Fruit fly (Drosophila melanogaster): ENCODE results near the gene CG7091.
A peak's percentile ranks its signal among the peaks of the same experiment; 100 is the strongest.

DNA sequence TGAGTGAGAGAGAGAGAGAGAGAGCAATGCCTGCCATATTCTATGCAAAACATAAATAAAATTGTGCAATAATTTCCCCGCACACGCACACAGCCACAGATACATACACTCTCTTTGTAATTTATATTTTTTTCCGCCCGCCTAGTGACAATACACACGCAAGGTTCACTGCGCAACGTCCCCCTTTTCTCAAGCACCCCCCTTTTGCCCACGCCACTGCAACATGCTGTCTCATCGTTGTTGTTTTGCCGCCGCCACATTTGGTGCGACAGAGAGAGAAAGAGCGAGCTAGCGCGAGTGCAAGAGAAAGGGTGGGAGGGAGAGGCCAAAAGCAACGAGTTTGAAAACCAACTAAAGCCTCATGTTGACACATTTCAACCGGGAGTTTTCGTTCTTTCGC is 34.6 kb downstream of the CG7091 start:
- peak; percentile 46 for TF ChIP-seq Hr3 (GFP tag; optimal IDR thresholded peaks at IDR 0.05)
- peak; percentile 58 for TF ChIP-seq NfI (GFP tag; optimal IDR thresholded peaks at IDR 0.05)
- peak; percentile 62 for TF ChIP-seq Ets65A (GFP tag)
- TF ChIP-seq CG6683 (GFP tag; optimal IDR thresholded peaks at IDR 0.05): no peak
- TF ChIP-seq Ptx1 (GFP tag; IDR thresholded peaks at IDR 0.05): peak; percentile 77
- TF ChIP-seq hbn (GFP tag; IDR thresholded peaks at IDR 0.05; ENCODE audit: partially characterized antibody): no peak
- peak; percentile 42; the same call in 1 of the 2 replicates for TF ChIP-seq CG11696 (GFP tag; IDR thresholded peaks at IDR 0.05)
- no peak for TF ChIP-seq Lpt (GFP tag; optimal IDR thresholded peaks at IDR 0.05)
- TF ChIP-seq Usf (GFP tag; optimal IDR thresholded peaks at IDR 0.05): no peak
- TF ChIP-seq bowl (GFP tag; IDR thresholded peaks at IDR 0.05): peak; percentile 51; the same call in 1 of the 2 replicates
